Worm (Caenorhabditis elegans) whole organism, early embryonic: Measurements from ENCODE around the gene Y32F6A.4.

Source experiments
- F13C5.2 ChIP-seq: sonication (generic microtip); optimal IDR thresholded peaks from 2 replicates; lab custom pipeline; 2017; ENCODE audit warnings: mild to moderate bottlenecking, missing genetic modification characterization, inconsistent platforms, missing compliant biosample characterization
- aly-1 ChIP-seq: sonication (generic microtip); optimal IDR thresholded peaks from 2 replicates; lab custom pipeline; 2016; ENCODE audit warnings: missing genetic modification characterization, missing compliant biosample characterization
- ama-1 ChIP-seq: fragments of 150-350 bp; optimal IDR thresholded peaks from 2 replicates; lab custom pipeline; 2014
- ceh-36 ChIP-seq: sonication (generic microtip); optimal IDR thresholded peaks from 2 replicates; lab custom pipeline; 2016; ENCODE audit warnings: missing genetic modification characterization, inconsistent platforms, missing compliant biosample characterization
- ets-7 ChIP-seq: sonication (generic microtip); optimal IDR thresholded peaks from 2 replicates; lab custom pipeline; 2016; ENCODE audit warnings: missing genotype, missing genetic modification characterization, missing compliant biosample characterization
- hmbx-1 ChIP-seq: sonication (generic microtip); optimal IDR thresholded peaks from 2 replicates; lab custom pipeline; 2016; ENCODE audit warnings: mild to moderate bottlenecking, missing genetic modification characterization, missing compliant biosample characterization
- hmg-4 ChIP-seq: fragments of 200-800 bp; sonication (Bioruptor generic); optimal IDR thresholded peaks from 2 replicates; lab custom pipeline; 2018; ENCODE audit warnings: mild to moderate bottlenecking, missing genetic modification characterization, missing compliant biosample characterization
- pes-1 ChIP-seq: fragments of 200-800 bp; sonication (Bioruptor generic); IDR thresholded peaks from 2 replicates; pipeline ENCODE4 v1.3.6; 2022; ENCODE audit warnings: missing genetic modification reagents, missing genetic modification characterization, missing compliant biosample characterization
- tbx-37 ChIP-seq: fragments of 200-800 bp; sonication (Bioruptor generic); conservative IDR thresholded peaks from 2 replicates; pipeline ENCODE4 v1.3.6; 2022; ENCODE audit warnings: missing genetic modification reagents, missing genetic modification characterization, missing compliant biosample characterization
- tra-4 ChIP-seq: sonication (generic microtip); optimal IDR thresholded peaks from 2 replicates; lab custom pipeline; 2017; ENCODE audit warnings: missing genetic modification characterization, missing compliant biosample characterization

DNA sequence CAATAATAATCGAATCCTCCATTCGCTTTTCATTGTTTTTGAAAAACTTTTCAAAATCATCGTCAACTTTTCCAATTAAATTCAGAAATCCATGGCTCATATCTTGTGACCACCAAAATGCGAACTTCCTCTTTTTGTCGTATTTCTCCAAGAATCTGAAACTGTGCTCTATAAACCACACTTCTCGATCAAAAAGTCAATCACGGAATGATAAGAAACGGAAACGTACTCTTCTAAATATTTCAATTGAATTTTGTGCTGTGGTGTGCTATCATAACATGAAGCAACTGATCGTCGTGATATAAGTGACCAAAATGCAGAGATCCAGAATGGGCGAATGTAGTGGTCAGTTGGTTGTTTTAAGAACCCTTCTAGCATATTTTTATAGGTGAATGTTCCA, 29.2 kb downstream of the Y32F6A.4 start:
- TF ChIP-seq ama-1 (lab: Kevin White, UChicago) (no peak), ets-7 (tag; lab: Kevin White, UChicago) (no peak), hmbx-1 (tag; lab: Kevin White, UChicago) (no peak), pes-1 (no peak), tbx-37 (GFP tag; lab: Robert Waterston, UW) (no peak), hmg-4 (no peak), tra-4 (tag; lab: Kevin White, UChicago) (no peak), aly-1 (tag; lab: Kevin White, UChicago) (no peak), F13C5.2 (no peak), ceh-36 (tag; lab: Kevin White, UChicago) (no peak)
